Fruit fly (Drosophila melanogaster): ENCODE data around the gene CG8353.

The CG8353 gene

DNA sequence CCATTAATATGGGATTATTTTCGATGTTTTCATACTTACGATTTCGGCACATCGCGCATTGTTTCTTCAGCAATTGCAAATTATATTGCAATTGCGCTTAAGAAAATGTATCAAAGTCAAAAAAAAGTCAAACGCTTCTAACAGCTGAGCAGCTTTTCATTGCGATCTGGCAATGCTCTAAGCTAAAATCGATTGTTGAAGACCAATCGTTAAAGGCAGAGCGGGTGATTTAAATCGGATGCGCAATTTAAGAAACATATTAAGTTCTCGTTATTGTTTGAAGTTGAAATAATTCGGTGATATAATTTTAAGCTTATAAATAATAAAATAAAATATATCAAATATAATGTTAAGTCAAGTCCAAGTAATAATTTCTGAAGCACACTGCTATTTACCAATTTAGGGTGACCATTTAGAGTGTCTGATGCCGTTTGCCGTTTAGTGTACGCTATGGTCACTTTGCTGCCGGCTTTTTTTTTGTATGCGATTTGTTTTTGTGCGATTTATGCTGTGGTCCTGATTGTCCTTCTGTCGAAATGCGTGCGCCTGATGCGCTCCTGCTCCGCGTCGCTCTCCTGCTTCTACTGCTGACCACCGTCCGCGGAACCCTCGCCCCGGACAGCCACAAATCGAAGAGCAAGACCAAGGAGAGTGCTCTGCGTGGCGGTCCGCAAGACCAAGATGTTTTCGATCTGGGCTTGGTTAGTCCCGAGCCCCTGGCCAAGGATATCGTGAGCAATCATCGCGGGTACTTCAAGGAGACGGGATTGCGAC lies 16.9 kb upstream of the CG8353 start, which contains the start of the genes CG8475 and CG8460 (continued):
- TF ChIP-seq BEAF-32 (GFP tag; optimal IDR thresholded peaks at IDR 0.05) (peak; percentile 45), sqz (GFP tag; optimal IDR thresholded peaks at IDR 0.05) (peak; percentile 97), CG30431 (GFP tag; optimal IDR thresholded peaks at IDR 0.05) (no peak), MBD-R2 (GFP tag; IDR thresholded peaks at IDR 0.05) (peak; percentile 51; the same call in 1 of the 2 replicates), bigmax (GFP tag; optimal IDR thresholded peaks at IDR 0.05) (no peak), Scr (GFP tag; IDR thresholded peaks at IDR 0.05; ENCODE audit: partially characterized antibody) (peak; percentile 41), CG17328 (GFP tag; IDR thresholded peaks at IDR 0.05) (peak; percentile 7; the same call in 1 of the 2 replicates), gfzf (GFP tag; optimal IDR thresholded peaks at IDR 0.05) (peak; percentile 54), CG33557 (GFP tag; optimal IDR thresholded peaks at IDR 0.05) (no peak), Rx (GFP tag; IDR thresholded peaks at IDR 0.05) (no peak), H2.0 (GFP tag; IDR thresholded peaks at IDR 0.05) (no peak), CG3847 (GFP tag; IDR thresholded peaks at IDR 0.05) (0 out of 2 replicates have a peak, but pooled peaks have one; percentile 22), CG7372 (GFP tag; IDR thresholded peaks at IDR 0.05) (no peak), dmrt99B (tag; optimal IDR thresholded peaks at IDR 0.05) (no peak), ase (GFP tag; IDR thresholded peaks at IDR 0.05) (no peak), CG15073 (GFP tag; optimal IDR thresholded peaks at IDR 0.05) (no peak), Optix (GFP tag; IDR thresholded peaks at IDR 0.05) (no peak), hkb (optimal IDR thresholded peaks at IDR 0.05) (no peak), hkb (GFP tag; IDR thresholded peaks at IDR 0.05) (no peak), fd96Cb (tag; optimal IDR thresholded peaks at IDR 0.05) (no peak), CG9876 (GFP tag; optimal IDR thresholded peaks at IDR 0.05) (no peak), CG7271 (tag; optimal IDR thresholded peaks at IDR 0.05) (no peak), Dip2 (GFP tag; IDR thresholded peaks at IDR 0.05) (no peak), Aef1 (GFP tag; IDR thresholded peaks at IDR 0.05) (no peak), CG15011 (GFP tag; optimal IDR thresholded peaks at IDR 0.05) (no peak), CG3995 (GFP tag; optimal IDR thresholded peaks at IDR 0.05) (peak; percentile 89), tll (GFP tag; optimal IDR thresholded peaks at IDR 0.05) (no peak), CTCF (GFP tag; optimal IDR thresholded peaks at IDR 0.05) (no peak), E2f2 (GFP tag; IDR thresholded peaks at IDR 0.05) (peak; percentile 94), Meics (GFP tag; optimal IDR thresholded peaks at IDR 0.05) (no peak), CG9797 (GFP tag; optimal IDR thresholded peaks at IDR 0.05) (peak; percentile 39), unc-4 (GFP tag; IDR thresholded peaks at IDR 0.05; ENCODE audit: partially characterized antibody) (peak; percentile 57), NFAT (GFP tag; IDR thresholded peaks at IDR 0.05) (no peak), CG14050 (GFP tag; IDR thresholded peaks at IDR 0.05) (no peak), Nf-YB (GFP tag; optimal IDR thresholded peaks at IDR 0.05) (no peak), gt (GFP tag; IDR thresholded peaks at IDR 0.05) (no peak), Opbp (GFP tag; IDR thresholded peaks at IDR 0.05; ENCODE audit: partially characterized antibody) (no peak), trem (tag; optimal IDR thresholded peaks at IDR 0.05) (peak; percentile 32), Usf (GFP tag; optimal IDR thresholded peaks at IDR 0.05) (no peak), Lhr (GFP tag; optimal IDR thresholded peaks at IDR 0.05) (no peak), stwl (tag; optimal IDR thresholded peaks at IDR 0.05) (peak; percentile 64), cad (GFP tag; optimal IDR thresholded peaks at IDR 0.05) (no peak), nom (GFP tag; optimal IDR thresholded peaks at IDR 0.05) (no peak), CG11560 (tag; IDR thresholded peaks at IDR 0.05) (no peak), CG31388 (GFP tag; optimal IDR thresholded peaks at IDR 0.05) (no peak), CG9215 (GFP tag; IDR thresholded peaks at IDR 0.05) (peak; percentile 69), CG11085 (GFP tag; IDR thresholded peaks at IDR 0.05) (no peak), CG11695 (GFP tag; IDR thresholded peaks at IDR 0.05) (no peak), CG15514 (GFP tag; optimal IDR thresholded peaks at IDR 0.05) (no peak), Dref (GFP tag; IDR thresholded peaks at IDR 0.05) (peak; percentile 73)

Data from whole organism, embryonic.